Worm (Caenorhabditis elegans): ENCODE results near the gene W02D7.12.

ce11 chrV:8318135-8318534 lies 6.8 kb downstream of the W02D7.12 start, which contains the start of gene clec-219:
- no peak for TF ChIP-seq elt-3 (tag; optimal IDR thresholded peaks at IDR 0.05)
- no peak for TF ChIP-seq unc-62 (GFP tag; optimal IDR thresholded peaks at IDR 0.05)
- no peak for TF ChIP-seq lsy-2 (tag; optimal IDR thresholded peaks at IDR 0.05)
- TF ChIP-seq unc-39 (tag; optimal IDR thresholded peaks at IDR 0.05) = no peak
- TF ChIP-seq fos-1 (tag; optimal IDR thresholded peaks at IDR 0.05) = no peak
- no peak for TF ChIP-seq C34F6.9 (tag; optimal IDR thresholded peaks at IDR 0.05)
- no peak for TF ChIP-seq gmeb-1 (tag; optimal IDR thresholded peaks at IDR 0.05)
- no peak for TF ChIP-seq lin-13 (GFP tag; optimal IDR thresholded peaks at IDR 0.05)
- no peak for TF ChIP-seq nhr-23 (tag; optimal IDR thresholded peaks at IDR 0.05)
- no peak for TF ChIP-seq ZK546.5 (tag; optimal IDR thresholded peaks at IDR 0.05)
- no peak for TF ChIP-seq egl-27 (tag; optimal IDR thresholded peaks at IDR 0.05)
- no peak for TF ChIP-seq ztf-4 (tag; optimal IDR thresholded peaks at IDR 0.05)
